Fruit fly (Drosophila melanogaster) whole organism, embryonic: ENCODE results near the gene CG13299.
A peak's percentile ranks its signal among the peaks of the same experiment; 100 is the strongest.

Experiments used
- Bteb2 ChIP-seq: fragments of 200-800 bp; sonication (Bioruptor generic); optimal IDR thresholded peaks from 2 replicates; lab custom pipeline; 2016; ENCODE audit warnings: missing biosample characterization, missing genetic modification characterization
- CG10543 ChIP-seq: fragments of 200-800 bp; sonication (Bioruptor generic); optimal IDR thresholded peaks from 3 replicates; lab custom pipeline; 2017; ENCODE audit warnings: missing biosample characterization, mild to moderate bottlenecking, missing genetic modification characterization, moderate library complexity
- CG12155 ChIP-seq: fragments of 200-800 bp; sonication (Bioruptor generic); optimal IDR thresholded peaks from 3 replicates; lab custom pipeline; 2016; ENCODE audit warnings: missing biosample characterization, missing genetic modification characterization
- CG13123 ChIP-seq: fragments of 200-800 bp; sonication (Bioruptor generic); optimal IDR thresholded peaks from 2 replicates; lab custom pipeline; 2016; ENCODE audit warnings: missing biosample characterization, missing genetic modification characterization
- CG1529 ChIP-seq: fragments of 200-800 bp; sonication (Bioruptor generic); optimal IDR thresholded peaks from 3 replicates; lab custom pipeline; 2018; ENCODE audit warnings: missing biosample characterization, missing genetic modification characterization
- CG16863 ChIP-seq: fragments of 200-800 bp; sonication (Bioruptor generic); optimal IDR thresholded peaks from 3 replicates; lab custom pipeline; 2016; ENCODE audit warnings: missing biosample characterization, missing genetic modification characterization
- CG17385 ChIP-seq: fragments of 200-800 bp; sonication (Bioruptor generic); optimal IDR thresholded peaks from 3 replicates; lab custom pipeline; 2018; ENCODE audit warnings: missing biosample characterization, mild to moderate bottlenecking, missing genetic modification characterization
- CG2202 ChIP-seq: fragments of 200-800 bp; sonication (Bioruptor generic); optimal IDR thresholded peaks from 2 replicates; lab custom pipeline; 2018; ENCODE audit warnings: missing biosample characterization, mild to moderate bottlenecking, missing genetic modification characterization
- CG30431 ChIP-seq: fragments of 200-800 bp; sonication (Bioruptor generic); optimal IDR thresholded peaks from 2 replicates; lab custom pipeline; 2017; ENCODE audit warnings: missing biosample characterization, missing genetic modification characterization
- CG32767 ChIP-seq: fragments of 200-800 bp; sonication (Bioruptor generic); IDR thresholded peaks from 2 replicates; pipeline ENCODE4 v1.3.6; 2022; ENCODE audit warnings: missing biosample characterization, missing genetic modification characterization
- CG42726 ChIP-seq: fragments of 200-800 bp; sonication (Bioruptor generic); IDR thresholded peaks from 2 replicates; pipeline ENCODE4 v1.3.6; 2022; ENCODE audit warnings: missing biosample characterization, missing genetic modification characterization; ENCODE audit not compliant: partially characterized antibody
- CG4360 ChIP-seq: fragments of 200-800 bp; sonication (Bioruptor generic); IDR thresholded peaks from 2 replicates; pipeline ENCODE4 v1.3.6; 2022; ENCODE audit warnings: missing biosample characterization, missing genetic modification characterization
- CG4404 ChIP-seq: fragments of 200-800 bp; sonication (Bioruptor generic); IDR thresholded peaks from 2 replicates; pipeline ENCODE4 v1.3.6; 2022; ENCODE audit warnings: missing biosample characterization, missing genetic modification characterization
- CG4424 ChIP-seq: fragments of 200-800 bp; sonication (Bioruptor generic); optimal IDR thresholded peaks from 3 replicates; lab custom pipeline; 2016; ENCODE audit warnings: missing biosample characterization, missing genetic modification characterization
- CG6654 ChIP-seq: fragments of 200-800 bp; sonication (Bioruptor generic); optimal IDR thresholded peaks from 2 replicates; lab custom pipeline; 2017; ENCODE audit warnings: missing biosample characterization, mild to moderate bottlenecking, missing genetic modification characterization
- CG8290 ChIP-seq, 3 experiments: fragments of 200-800 bp; sonication (Bioruptor generic); optimal IDR thresholded peaks; 2 replicates each; lab custom pipeline; 2016 to 2019; ENCODE audit warnings: missing biosample characterization in 3 of 3, missing genetic modification characterization in 3 of 3, mild to moderate bottlenecking in 2 of 3, moderate library complexity in 1 of 3
- CG8359 ChIP-seq: fragments of 200-800 bp; sonication (Bioruptor generic); optimal IDR thresholded peaks from 2 replicates; lab custom pipeline; 2017; ENCODE audit warnings: missing biosample characterization, mild to moderate bottlenecking, missing genetic modification characterization, borderline replicate concordance
- CG8944 ChIP-seq: fragments of 200-800 bp; sonication (Bioruptor generic); optimal IDR thresholded peaks from 3 replicates; lab custom pipeline; 2016; ENCODE audit warnings: missing biosample characterization, missing genetic modification characterization
- CG9876 ChIP-seq: fragments of 200-800 bp; sonication (Bioruptor generic); optimal IDR thresholded peaks from 2 replicates; lab custom pipeline; 2016; ENCODE audit warnings: missing biosample characterization, missing genetic modification characterization
- D19A ChIP-seq: fragments of 200-800 bp; optimal IDR thresholded peaks from 3 replicates; lab custom pipeline; 2019; ENCODE audit warnings: missing biosample characterization, mild to moderate bottlenecking, missing genetic modification characterization, moderate library complexity
- Dbx ChIP-seq: fragments of 200-800 bp; sonication (Bioruptor generic); IDR thresholded peaks from 3 replicates; pipeline ENCODE4 v1.3.6; 2022; ENCODE audit warnings: missing biosample characterization, missing genetic modification characterization
- Doc3 ChIP-seq: fragments of 200-800 bp; sonication (Bioruptor generic); IDR thresholded peaks from 3 replicates; pipeline ENCODE4 v1.3.6; 2022; ENCODE audit warnings: missing biosample characterization, missing genetic modification characterization; ENCODE audit not compliant: partially characterized antibody
- HmgD ChIP-seq: fragments of 200-800 bp; sonication (Bioruptor generic); optimal IDR thresholded peaks from 3 replicates; lab custom pipeline; 2016; ENCODE audit warnings: missing biosample characterization, missing genetic modification characterization
- Lpt ChIP-seq: fragments of >200 bp; optimal IDR thresholded peaks from 2 replicates; lab custom pipeline; 2018; ENCODE audit warnings: missing biosample characterization, missing genetic modification characterization
- NC2β ChIP-seq: fragments of 200-800 bp; sonication (Bioruptor generic); optimal IDR thresholded peaks from 2 replicates; lab custom pipeline; 2016; ENCODE audit warnings: missing biosample characterization, missing genetic modification characterization
- NK7.1 ChIP-seq: fragments of 200-800 bp; sonication (Bioruptor generic); optimal IDR thresholded peaks from 3 replicates; lab custom pipeline; 2016; ENCODE audit warnings: missing biosample characterization, missing genetic modification characterization
- Oaz ChIP-seq: fragments of 200-800 bp; sonication (Bioruptor generic); IDR thresholded peaks from 2 replicates; pipeline ENCODE4 v1.3.6; 2022; ENCODE audit warnings: missing biosample characterization, missing genetic modification characterization
- Six4 ChIP-seq: fragments of 200-800 bp; sonication (Bioruptor generic); optimal IDR thresholded peaks from 2 replicates; lab custom pipeline; 2016; ENCODE audit warnings: missing biosample characterization, missing genetic modification characterization
- amos ChIP-seq: fragments of 200-800 bp; sonication (Bioruptor generic); IDR thresholded peaks from 2 replicates; pipeline ENCODE4 v1.3.6; 2022; ENCODE audit warnings: missing biosample characterization, missing genetic modification characterization; ENCODE audit not compliant: partially characterized antibody
- bab2 ChIP-seq: fragments of 200-800 bp; sonication (Bioruptor generic); optimal IDR thresholded peaks from 2 replicates; lab custom pipeline; 2016; ENCODE audit warnings: missing biosample characterization, missing genetic modification characterization
- bbx ChIP-seq: fragments of 200-800 bp; sonication (Bioruptor generic); IDR thresholded peaks from 2 replicates; pipeline ENCODE4 v1.3.6; 2022; ENCODE audit warnings: missing biosample characterization, missing genetic modification characterization; ENCODE audit not compliant: partially characterized antibody
- bsh ChIP-seq, 2 experiments: fragments of 200-800 bp; sonication (Bioruptor generic); optimal IDR thresholded peaks; 2 replicates each; lab custom pipeline; 2017 to 2018; ENCODE audit warnings: mild to moderate bottlenecking in 2 of 2, missing biosample characterization in 2 of 2, missing genetic modification characterization in 2 of 2, moderate library complexity in 1 of 2
- caup ChIP-seq: fragments of 200-800 bp; sonication (Bioruptor generic); optimal IDR thresholded peaks from 3 replicates; lab custom pipeline; 2017; ENCODE audit warnings: missing biosample characterization, mild to moderate bottlenecking, missing genetic modification characterization, moderate library complexity; ENCODE audit not compliant: severe bottlenecking
- chm ChIP-seq: fragments of 200-800 bp; sonication (Bioruptor generic); IDR thresholded peaks from 2 replicates; pipeline ENCODE4 v1.3.6; 2022; ENCODE audit warnings: missing biosample characterization, missing genetic modification characterization
- fd3F ChIP-seq: fragments of 200-800 bp; sonication (Bioruptor generic); optimal IDR thresholded peaks from 2 replicates; lab custom pipeline; 2018; ENCODE audit warnings: missing biosample characterization, mild to moderate bottlenecking, missing genetic modification characterization, moderate library complexity
- hkb ChIP-seq, 2 experiments: fragments of 200-800 bp in 1 of 2; fragments of >200 bp in 1 of 2; sonication (Bioruptor generic) in 1 of 2; IDR thresholded peaks in 1 of 2; optimal IDR thresholded peaks in 1 of 2; 2 replicates each; pipeline versions ENCODE4 v1.3.6 to Lab custom; 2017 to 2022; ENCODE audit warnings: missing biosample characterization in 1 of 2, missing genetic modification characterization in 1 of 2
- hth ChIP-seq: fragments of >200 bp; optimal IDR thresholded peaks from 2 replicates; lab custom pipeline; 2017; ENCODE audit warnings: inconsistent platforms
- lab ChIP-seq: fragments of 200-800 bp; sonication (Bioruptor generic); optimal IDR thresholded peaks from 3 replicates; lab custom pipeline; 2017; ENCODE audit warnings: missing biosample characterization, missing genetic modification characterization, mild to moderate bottlenecking, moderate library complexity, missing genetic modification reagents
- lov ChIP-seq, 2 experiments: fragments of 200-800 bp in 1 of 2; fragments of >200 bp in 1 of 2; sonication (Bioruptor generic) in 1 of 2; IDR thresholded peaks in 1 of 2; optimal IDR thresholded peaks in 1 of 2; 2 replicates in 1 of 2; 3 replicates in 1 of 2; pipeline versions ENCODE4 v1.3.6 to Lab custom; 2017 to 2022; ENCODE audit warnings: missing biosample characterization in 1 of 2, missing genetic modification characterization in 1 of 2
- luna ChIP-seq: fragments of 200-800 bp; sonication (Bioruptor generic); optimal IDR thresholded peaks from 2 replicates; lab custom pipeline; 2016; ENCODE audit warnings: missing biosample characterization, missing genetic modification characterization
- pnt ChIP-seq: fragments of 200-800 bp; sonication (Bioruptor generic); optimal IDR thresholded peaks from 3 replicates; lab custom pipeline; 2016; ENCODE audit warnings: missing biosample characterization, missing genetic modification characterization
- pum ChIP-seq: fragments of 200-800 bp; sonication (Bioruptor generic); optimal IDR thresholded peaks from 2 replicates; lab custom pipeline; 2016; ENCODE audit warnings: missing biosample characterization, missing genetic modification characterization
- run ChIP-seq: fragments of 200-800 bp; sonication (Bioruptor generic); optimal IDR thresholded peaks from 3 replicates; lab custom pipeline; 2018; ENCODE audit warnings: missing biosample characterization, mild to moderate bottlenecking, missing genetic modification characterization
- slou ChIP-seq: fragments of 200-800 bp; sonication (Bioruptor generic); optimal IDR thresholded peaks from 3 replicates; lab custom pipeline; 2016; ENCODE audit warnings: missing biosample characterization, missing genetic modification characterization
- so ChIP-seq: fragments of 200-800 bp; sonication (Bioruptor generic); IDR thresholded peaks from 3 replicates; pipeline ENCODE4 v1.3.6; 2022; ENCODE audit warnings: missing biosample characterization, missing genetic modification characterization
- ttk ChIP-seq: fragments of 200-800 bp; sonication (Bioruptor generic); IDR thresholded peaks from 2 replicates; pipeline ENCODE4 v2.1.2; 2022; ENCODE audit warnings: missing biosample characterization, missing genetic modification characterization
- zen2 ChIP-seq: fragments of 200-800 bp; sonication (Bioruptor generic); IDR thresholded peaks from 3 replicates; pipeline ENCODE4 v1.3.6; 2022; ENCODE audit warnings: missing biosample characterization, missing genetic modification characterization; ENCODE audit not compliant: partially characterized antibody

The CG13299 gene

DNA sequence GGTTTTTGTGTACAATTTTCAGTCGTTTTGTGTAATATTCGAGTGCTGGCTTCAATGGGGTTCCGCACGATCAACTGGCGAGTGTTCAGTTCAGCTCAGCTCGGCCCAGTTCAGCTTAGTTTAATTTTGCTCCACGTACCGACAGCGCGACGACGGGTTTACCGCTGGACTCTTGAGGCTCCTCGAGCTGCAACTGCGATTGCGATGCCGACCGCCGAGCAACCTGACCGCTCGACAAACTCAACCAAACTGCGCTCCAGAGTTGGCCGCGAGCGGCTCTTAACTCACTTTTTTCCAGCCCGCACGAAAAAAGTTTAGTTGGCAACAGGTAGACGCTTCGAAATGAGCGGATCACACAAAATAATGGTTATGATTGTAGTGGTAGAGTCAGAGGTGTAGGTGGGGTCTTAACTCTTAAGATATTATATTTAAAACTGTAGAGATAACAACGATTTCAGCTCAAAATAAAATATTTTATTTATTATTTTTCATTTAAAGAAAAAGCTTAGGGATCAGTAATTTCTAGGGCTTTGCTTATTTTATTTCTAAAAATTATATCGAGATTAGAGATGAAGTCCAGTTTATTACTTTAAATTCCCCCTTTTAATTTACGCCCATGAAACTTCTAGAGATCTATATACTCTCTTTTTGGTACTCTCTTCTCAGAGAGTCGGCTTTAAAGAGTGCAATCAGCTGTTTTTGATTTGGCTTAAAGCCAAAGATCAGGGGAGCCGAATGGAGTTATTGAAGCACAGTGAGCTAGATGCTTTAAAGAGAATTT lies 24.4 kb upstream of the CG13299 start, which contains the start of gene Best2 (continued):
- TF ChIP-seq CG8290 (GFP tag; optimal IDR thresholded peaks at IDR 0.05; lab: Kevin White, UChicago) (peak; percentile 41), CG8290 (tag; optimal IDR thresholded peaks at IDR 0.05; lab: Kevin White, UChicago) (peak in 1 of 2 experiments; percentile 4), CG12155 (GFP tag; lab: Kevin White, UChicago) (peak; percentile 72), CG10543 (GFP tag; lab: Kevin White, UChicago) (peak; percentile 90), ttk (GFP tag; lab: Robert Waterston, UW) (peak; percentile 90), Lpt (GFP tag; lab: Kevin White, UChicago) (no peak), caup (GFP tag; lab: Kevin White, UChicago) (peak; percentile 79), luna (no peak), CG8359 (GFP tag; lab: Kevin White, UChicago) (peak; percentile 47), CG6654 (GFP tag; lab: Kevin White, UChicago) (peak; percentile 48), chm (GFP tag; lab: Robert Waterston, UW) (peak; percentile 67), lov (optimal IDR thresholded peaks at IDR 0.05; lab: Kevin White, UChicago) (no peak), lov (GFP tag; IDR thresholded peaks at IDR 0.05; lab: Robert Waterston, UW) (0 out of 3 replicates have a peak, but pooled peaks have one; percentile 60), CG32767 (GFP tag; lab: Robert Waterston, UW) (peak; percentile 88), CG9876 (GFP tag; lab: Kevin White, UChicago) (peak; percentile 13), bsh (GFP tag; optimal IDR thresholded peaks at IDR 0.05; lab: Kevin White, UChicago) (peak; percentile 78 to 79), CG16863 (GFP tag; lab: Kevin White, UChicago) (peak; percentile 71), Dbx (GFP tag; lab: Robert Waterston, UW) (peak; percentile 94), NK7.1 (peak; percentile 62), CG1529 (GFP tag; lab: Kevin White, UChicago) (peak; percentile 67), zen2 (no peak), lab (GFP tag; lab: Kevin White, UChicago) (peak; percentile 88), CG4424 (GFP tag; lab: Kevin White, UChicago) (peak; percentile 86), CG13123 (GFP tag; lab: Kevin White, UChicago) (peak; percentile 10), CG17385 (GFP tag; lab: Kevin White, UChicago) (peak; percentile 79), Six4 (GFP tag; lab: Kevin White, UChicago) (peak; percentile 68), bab2 (GFP tag; lab: Kevin White, UChicago) (peak; percentile 73), CG42726 (GFP tag; lab: Robert Waterston, UW) (0 out of 2 replicates have a peak, but pooled peaks have one; percentile 16), HmgD (GFP tag; lab: Kevin White, UChicago) (no peak), so (GFP tag; lab: Robert Waterston, UW) (peak; percentile 90), amos (GFP tag; lab: Robert Waterston, UW) (peak; percentile 34; the same call in 1 of the 2 replicates), pnt (GFP tag; lab: Kevin White, UChicago) (peak; percentile 52), CG4360 (GFP tag; lab: Robert Waterston, UW) (peak; percentile 40; the same call in 1 of the 2 replicates), hth (lab: Kevin White, UChicago) (no peak), run (tag; lab: Kevin White, UChicago) (peak; percentile 48), Doc3 (no peak), CG2202 (peak; percentile 50), D19A (tag; lab: Kevin White, UChicago) (peak; percentile 82), Oaz (GFP tag; lab: Robert Waterston, UW) (peak; percentile 82), pum (peak; percentile 73), bbx (GFP tag; lab: Robert Waterston, UW) (peak; percentile 38; the same call in 1 of the 2 replicates), CG4404 (peak; percentile 89), CG8944 (GFP tag; lab: Kevin White, UChicago) (peak; percentile 72), CG30431 (GFP tag; lab: Kevin White, UChicago) (peak; percentile 54), Bteb2 (GFP tag; lab: Kevin White, UChicago) (peak; percentile 78), hkb (optimal IDR thresholded peaks at IDR 0.05; lab: Kevin White, UChicago) (no peak), hkb (GFP tag; IDR thresholded peaks at IDR 0.05; lab: Robert Waterston, UW) (peak; percentile 96), fd3F (peak; percentile 82), slou (GFP tag; lab: Kevin White, UChicago) (peak; percentile 77), NC2β (peak; percentile 39)
